Fruit fly (Drosophila melanogaster): ENCODE measurements around the gene Grip71.

Grip71 gene

DNA sequence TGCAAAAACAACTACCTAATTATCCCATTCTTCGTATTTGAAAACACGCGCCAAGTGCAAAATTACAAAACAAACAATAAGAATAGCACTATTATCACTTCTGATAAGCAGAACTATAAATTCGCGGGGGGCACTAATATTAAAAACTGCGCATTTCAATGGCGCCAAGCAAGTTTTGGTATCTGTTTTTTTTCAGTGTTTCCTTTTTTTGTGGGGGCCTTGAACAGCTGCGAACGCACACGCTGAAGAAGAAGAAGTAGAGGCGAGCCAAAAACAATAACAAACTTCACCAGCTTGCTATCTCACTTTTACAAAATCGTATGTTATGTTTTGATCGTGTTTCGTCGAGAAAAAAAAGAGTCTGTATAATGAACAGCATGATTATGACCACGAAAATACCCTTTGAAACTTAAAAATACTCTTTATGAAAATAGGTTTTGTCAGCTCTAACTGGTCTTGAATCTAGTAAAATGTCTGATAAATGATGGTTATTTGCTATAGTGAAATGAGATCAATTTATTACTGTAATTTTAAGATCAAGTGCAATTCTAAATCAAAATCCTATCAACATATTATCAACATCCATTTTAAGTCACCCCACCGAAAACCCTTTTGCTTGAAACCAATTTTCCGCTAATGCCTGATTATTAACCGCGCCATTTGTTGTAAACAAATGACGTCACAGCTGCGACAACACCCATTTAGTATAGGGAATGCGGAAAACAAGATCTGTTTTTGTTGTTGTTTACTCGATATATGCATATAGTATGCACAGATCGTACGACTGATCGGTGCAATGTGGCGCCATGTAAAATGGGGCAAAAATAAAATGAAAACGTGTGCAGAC is 14.5 kb upstream of the Grip71 start (continued):
- TF ChIP-seq CG3163 (GFP tag; optimal IDR thresholded peaks at IDR 0.05) (peak; percentile 38), tup (GFP tag; optimal IDR thresholded peaks at IDR 0.05) (no peak), fu2 (GFP tag; optimal IDR thresholded peaks at IDR 0.05) (peak; percentile 55), CG14050 (GFP tag; IDR thresholded peaks at IDR 0.05) (no peak; the same call in 2 of the 3 replicates), CG10147 (GFP tag; optimal IDR thresholded peaks at IDR 0.05) (peak; percentile 14), HmgD (GFP tag; optimal IDR thresholded peaks at IDR 0.05) (no peak), Hsf (GFP tag; optimal IDR thresholded peaks at IDR 0.05) (peak; percentile 51), HLHmδ (GFP tag; optimal IDR thresholded peaks at IDR 0.05) (no peak), hbn (GFP tag; IDR thresholded peaks at IDR 0.05; ENCODE audit: partially characterized antibody) (no peak), corto (GFP tag; optimal IDR thresholded peaks at IDR 0.05) (no peak), slp2 (GFP tag; optimal IDR thresholded peaks at IDR 0.05) (peak; percentile 36), CG6765 (GFP tag; optimal IDR thresholded peaks at IDR 0.05) (no peak), Sry-β (GFP tag; optimal IDR thresholded peaks at IDR 0.05) (no peak), bcd (GFP tag; optimal IDR thresholded peaks at IDR 0.05) (peak; percentile 39), ken (GFP tag; IDR thresholded peaks at IDR 0.05) (0 out of 3 replicates have a peak, but pooled peaks have one; percentile 47), tgo (GFP tag; IDR thresholded peaks at IDR 0.05) (peak; percentile 67), ftz-f1 (GFP tag; optimal IDR thresholded peaks at IDR 0.05) (peak; percentile 97), zfh1 (GFP tag; IDR thresholded peaks at IDR 0.05) (peak; percentile 59; the same call in 1 of the 3 replicates), CG2875 (GFP tag; optimal IDR thresholded peaks at IDR 0.05) (peak; percentile 21), CG1529 (GFP tag; optimal IDR thresholded peaks at IDR 0.05) (no peak), btn (GFP tag; optimal IDR thresholded peaks at IDR 0.05) (peak; percentile 12), CG13123 (GFP tag; optimal IDR thresholded peaks at IDR 0.05) (peak; percentile 48), Ets65A (GFP tag) (peak; percentile 89), CG18599 (GFP tag; optimal IDR thresholded peaks at IDR 0.05) (peak; percentile 71), sc (optimal IDR thresholded peaks at IDR 0.05) (no peak), sc (GFP tag; optimal IDR thresholded peaks at IDR 0.05) (no peak), CG2120 (GFP tag; optimal IDR thresholded peaks at IDR 0.05) (peak; percentile 65), p53 (GFP tag; optimal IDR thresholded peaks at IDR 0.05) (no peak), Ravus (GFP tag; IDR thresholded peaks at IDR 0.05) (no peak), CG10959 (GFP tag; IDR thresholded peaks at IDR 0.05) (peak; percentile 31; the same call in 1 of the 2 replicates), CG2678 (tag; optimal IDR thresholded peaks at IDR 0.05) (peak; percentile 46), cad (GFP tag; optimal IDR thresholded peaks at IDR 0.05) (no peak), trem (tag; optimal IDR thresholded peaks at IDR 0.05) (peak; percentile 14), psq (GFP tag; optimal IDR thresholded peaks at IDR 0.05) (peak; percentile 67), CG42726 (GFP tag; IDR thresholded peaks at IDR 0.05; ENCODE audit: partially characterized antibody) (no peak), CG5245 (GFP tag; optimal IDR thresholded peaks at IDR 0.05) (no peak), stc (GFP tag; IDR thresholded peaks at IDR 0.05) (peak; percentile 33), Kr (GFP tag; optimal IDR thresholded peaks at IDR 0.05) (no peak), CG17612 (GFP tag; IDR thresholded peaks at IDR 0.05) (0 out of 2 replicates have a peak, but pooled peaks have one; percentile 12), dan (GFP tag; IDR thresholded peaks at IDR 0.05) (no peak), Bteb2 (GFP tag; optimal IDR thresholded peaks at IDR 0.05) (peak; percentile 58), Meics (GFP tag; optimal IDR thresholded peaks at IDR 0.05) (peak; percentile 63), CG6791 (GFP tag; IDR thresholded peaks at IDR 0.05; ENCODE audit: partially characterized antibody) (no peak), CG12071 (GFP tag; optimal IDR thresholded peaks at IDR 0.05) (peak; percentile 55), HLH54F (GFP tag; optimal IDR thresholded peaks at IDR 0.05) (peak; percentile 53), pzg (GFP tag; optimal IDR thresholded peaks at IDR 0.05) (no peak), CG3847 (GFP tag; IDR thresholded peaks at IDR 0.05) (0 out of 2 replicates have a peak, but pooled peaks have one; percentile 13), jigr1 (GFP tag; IDR thresholded peaks at IDR 0.05) (no peak), CG12769 (tag; optimal IDR thresholded peaks at IDR 0.05) (peak; percentile 52), CG3726 (GFP tag; IDR thresholded peaks at IDR 0.05) (no peak)
